Worm (Caenorhabditis elegans) whole organism, L1 larva: Measurements from ENCODE around the gene C27B7.5.

Experiments used
- elt-2 ChIP-seq: sonication (generic microtip); optimal IDR thresholded peaks from 2 replicates; lab custom pipeline; 2016; ENCODE audit warnings: missing genetic modification characterization, mild to moderate bottlenecking, inconsistent platforms, missing compliant biosample characterization, missing genetic modification reagents
- lsy-2 ChIP-seq, 2 experiments: fragments of 150-350 bp; optimal IDR thresholded peaks; 2 replicates each; lab custom pipeline; 2014; ENCODE audit warnings: missing biosample characterization in 2 of 2, missing genetic modification characterization in 2 of 2

- TF ChIP-seq lsy-2 (tag; optimal IDR thresholded peaks at IDR 0.05; lab: Kevin White, UChicago) (no peak), elt-2 (tag; lab: Kevin White, UChicago) (no peak)
These were observed 4.7 kb downstream of the C27B7.5 start, which contains the start of gene C27B7.6 for ce11 chrIV:8906164-8906563.
